Worm (Caenorhabditis elegans) whole organism, L2 larva: ENCODE results near the gene fog-2.

ENCODE experiments used
- C34F6.9 ChIP-seq: fragments of 150-350 bp; optimal IDR thresholded peaks from 2 replicates; lab custom pipeline; 2014; ENCODE audit warnings: missing biosample characterization, missing genetic modification characterization
- F13H6.1 ChIP-seq: sonication (generic microtip); optimal IDR thresholded peaks from 2 replicates; lab custom pipeline; 2016; ENCODE audit warnings: missing genetic modification characterization, missing compliant biosample characterization
- Y55F3AM.14 ChIP-seq: fragments of 200-800 bp; sonication (Bioruptor generic); optimal IDR thresholded peaks from 2 replicates; lab custom pipeline; 2018; ENCODE audit warnings: mild to moderate bottlenecking, missing genetic modification characterization, missing compliant biosample characterization
- ZK546.5 ChIP-seq: sonication (generic microtip); optimal IDR thresholded peaks from 2 replicates; lab custom pipeline; 2017; ENCODE audit warnings: missing biosample characterization, missing genetic modification characterization
- alr-1 ChIP-seq: fragments of 150-350 bp; optimal IDR thresholded peaks from 2 replicates; lab custom pipeline; 2014; ENCODE audit warnings: missing biosample characterization, missing genetic modification characterization
- aly-2 ChIP-seq: fragments of 150-350 bp; optimal IDR thresholded peaks from 2 replicates; lab custom pipeline; 2014; ENCODE audit warnings: missing biosample characterization, missing genetic modification characterization
- ceh-16 ChIP-seq: fragments of 150-350 bp; optimal IDR thresholded peaks from 2 replicates; lab custom pipeline; 2014; ENCODE audit warnings: missing biosample characterization, missing genetic modification characterization
- crh-2 ChIP-seq: sonication (generic microtip); optimal IDR thresholded peaks from 2 replicates; lab custom pipeline; 2017; ENCODE audit warnings: missing biosample characterization, missing genetic modification characterization
- dmd-4 ChIP-seq: sonication (generic microtip); optimal IDR thresholded peaks from 2 replicates; lab custom pipeline; 2017; ENCODE audit warnings: missing biosample characterization, missing genetic modification characterization
- egl-27 ChIP-seq: sonication (generic microtip); optimal IDR thresholded peaks from 3 replicates; lab custom pipeline; 2017; ENCODE audit warnings: missing biosample characterization, missing genetic modification reagents, missing genetic modification characterization
- elt-3 ChIP-seq: sonication (generic microtip); optimal IDR thresholded peaks from 2 replicates; lab custom pipeline; 2017; ENCODE audit warnings: missing biosample characterization, missing genetic modification characterization
- fos-1 ChIP-seq: fragments of 150-350 bp; optimal IDR thresholded peaks from 2 replicates; lab custom pipeline; 2014; ENCODE audit warnings: missing biosample characterization, missing genetic modification characterization
- gmeb-1 ChIP-seq: fragments of 150-350 bp; optimal IDR thresholded peaks from 2 replicates; lab custom pipeline; 2014; ENCODE audit warnings: missing biosample characterization, missing genetic modification characterization
- lin-13 ChIP-seq: fragments of 150-350 bp; optimal IDR thresholded peaks from 2 replicates; lab custom pipeline; 2014; ENCODE audit warnings: missing biosample characterization, missing genetic modification reagents, missing genetic modification characterization
- lin-39 ChIP-seq: fragments of 150-350 bp; optimal IDR thresholded peaks from 2 replicates; lab custom pipeline; 2014; ENCODE audit warnings: missing biosample characterization, missing genetic modification reagents, missing genetic modification characterization
- mab-5 ChIP-seq: fragments of 150-350 bp; optimal IDR thresholded peaks from 2 replicates; lab custom pipeline; 2014; ENCODE audit warnings: missing biosample characterization, missing genetic modification characterization
- mbf-1 ChIP-seq: sonication (generic microtip); optimal IDR thresholded peaks from 2 replicates; lab custom pipeline; 2017; ENCODE audit warnings: missing biosample characterization, missing genetic modification characterization
- mdl-1 ChIP-seq, 2 experiments: fragments of 150-350 bp in 1 of 2; sonication (generic microtip) in 1 of 2; optimal IDR thresholded peaks; 2 replicates each; lab custom pipeline; 2017; ENCODE audit warnings: missing biosample characterization in 2 of 2, missing genetic modification characterization in 2 of 2
- nhr-10 ChIP-seq: sonication (generic microtip); optimal IDR thresholded peaks from 2 replicates; lab custom pipeline; 2017; ENCODE audit warnings: missing biosample characterization, missing genetic modification characterization
- nhr-11 ChIP-seq: fragments of 150-350 bp; optimal IDR thresholded peaks from 2 replicates; lab custom pipeline; 2014; ENCODE audit warnings: missing biosample characterization, missing genetic modification characterization
- nhr-12 ChIP-seq: fragments of 150-350 bp; optimal IDR thresholded peaks from 2 replicates; lab custom pipeline; 2014; ENCODE audit warnings: missing biosample characterization, missing genetic modification characterization
- nhr-129 ChIP-seq: fragments of 150-350 bp; optimal IDR thresholded peaks from 2 replicates; lab custom pipeline; 2014; ENCODE audit warnings: missing biosample characterization, missing genetic modification characterization
- nhr-21 ChIP-seq: fragments of 150-350 bp; optimal IDR thresholded peaks from 2 replicates; lab custom pipeline; 2014; ENCODE audit warnings: missing biosample characterization, missing genetic modification characterization
- nhr-23 ChIP-seq: fragments of 150-350 bp; optimal IDR thresholded peaks from 2 replicates; lab custom pipeline; 2014; ENCODE audit warnings: missing biosample characterization, missing genetic modification reagents, missing genetic modification characterization
- nhr-237 ChIP-seq: fragments of 150-350 bp; optimal IDR thresholded peaks from 2 replicates; lab custom pipeline; 2014; ENCODE audit warnings: missing biosample characterization, missing genetic modification characterization
- nhr-25 ChIP-seq: fragments of 150-350 bp; sonication (generic microtip); optimal IDR thresholded peaks from 3 replicates; lab custom pipeline; 2014; ENCODE audit warnings: missing biosample characterization, missing genetic modification characterization
- nhr-6 ChIP-seq: fragments of 150-350 bp; optimal IDR thresholded peaks from 2 replicates; lab custom pipeline; 2014; ENCODE audit warnings: missing biosample characterization, missing genetic modification characterization
- nhr-77 ChIP-seq: fragments of 150-350 bp; optimal IDR thresholded peaks from 2 replicates; lab custom pipeline; 2014; ENCODE audit warnings: missing biosample characterization, missing genetic modification characterization
- skn-1 ChIP-seq: sonication (generic microtip); optimal IDR thresholded peaks from 2 replicates; lab custom pipeline; 2017; ENCODE audit warnings: missing biosample characterization, missing genetic modification characterization
- sma-9 ChIP-seq, 2 experiments: fragments of 150-350 bp in 1 of 2; sonication (generic microtip) in 1 of 2; optimal IDR thresholded peaks; 2 replicates each; lab custom pipeline; 2014 to 2016; ENCODE audit warnings: missing genetic modification characterization in 2 of 2, mild to moderate bottlenecking in 1 of 2, missing biosample characterization in 1 of 2, missing compliant biosample characterization in 1 of 2, missing genetic modification reagents in 1 of 2, moderate library complexity in 1 of 2
- snpc-4 ChIP-seq: fragments of 150-350 bp; optimal IDR thresholded peaks from 2 replicates; lab custom pipeline; 2014; ENCODE audit warnings: missing biosample characterization, missing genetic modification characterization
- unc-62 ChIP-seq: fragments of 150-350 bp; optimal IDR thresholded peaks from 2 replicates; lab custom pipeline; 2014; ENCODE audit warnings: missing biosample characterization, missing genetic modification reagents, missing genetic modification characterization
- zag-1 ChIP-seq: fragments of 150-350 bp; optimal IDR thresholded peaks from 2 replicates; lab custom pipeline; 2014; ENCODE audit warnings: missing biosample characterization, missing genetic modification characterization
- ztf-1 ChIP-seq: fragments of 200-800 bp; sonication (Bioruptor generic); conservative IDR thresholded peaks from 2 replicates; pipeline ENCODE4 v1.3.6; 2022; ENCODE audit warnings: missing genetic modification characterization, missing compliant biosample characterization
- ztf-4 ChIP-seq: fragments of 150-350 bp; optimal IDR thresholded peaks from 2 replicates; lab custom pipeline; 2014; ENCODE audit warnings: missing biosample characterization, missing genetic modification characterization

Gene fog-2

DNA sequence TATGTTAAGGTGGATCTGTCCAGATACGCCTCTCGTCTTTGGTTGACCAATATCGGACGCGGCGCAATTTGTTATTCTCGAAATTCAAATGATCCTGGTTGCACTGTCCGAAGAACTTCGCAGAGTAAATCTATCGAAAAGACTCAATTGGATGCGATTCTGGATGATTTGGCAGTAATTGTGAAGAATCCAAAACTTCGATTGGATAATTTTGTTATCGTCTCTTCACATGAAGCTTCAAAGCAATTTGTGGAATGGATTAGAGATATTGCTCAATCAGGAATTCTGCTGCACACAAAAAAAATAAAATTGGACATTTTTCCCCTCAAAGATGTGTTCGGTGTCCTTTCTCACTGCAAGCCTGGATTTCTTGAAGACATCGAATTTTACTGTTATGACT, 604 bp downstream of the fog-2 start:
- TF ChIP-seq lin-39: no peak
- TF ChIP-seq aly-2 (tag; lab: Kevin White, UChicago): no peak
- TF ChIP-seq nhr-23: no peak
- no peak for TF ChIP-seq nhr-21
- TF ChIP-seq nhr-6: no peak
- TF ChIP-seq Y55F3AM.14 (GFP tag; lab: Kevin White, UChicago): no peak
- no peak for TF ChIP-seq zag-1 (tag; lab: Kevin White, UChicago)

DNA sequence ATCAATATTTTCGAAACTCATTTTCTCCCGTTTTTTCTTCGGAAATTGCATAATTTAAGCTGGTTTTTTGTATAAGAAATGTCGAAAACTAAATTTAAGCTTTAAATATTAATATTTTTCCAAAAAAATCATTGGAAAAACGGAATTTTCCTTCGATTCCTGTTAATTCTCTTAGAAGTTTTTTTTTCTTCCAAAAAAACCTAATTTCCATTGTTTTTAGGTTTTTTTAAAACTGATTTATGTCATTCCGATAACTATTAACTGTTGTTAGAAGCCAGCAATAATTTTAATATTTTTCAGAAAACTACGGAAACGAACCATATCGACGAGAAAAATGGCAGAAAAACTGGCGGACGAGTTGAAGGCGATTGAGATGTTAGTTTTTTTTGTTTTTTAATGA, 2.3 kb downstream of the fog-2 start, which contains the start of gene fbxa-114:
Gene fbxa-114, plus strand, starts transcription at position 301 of the 400 bp plus-strand sequence.
- no peak for TF ChIP-seq ceh-16 (tag; lab: Kevin White, UChicago)

DNA sequence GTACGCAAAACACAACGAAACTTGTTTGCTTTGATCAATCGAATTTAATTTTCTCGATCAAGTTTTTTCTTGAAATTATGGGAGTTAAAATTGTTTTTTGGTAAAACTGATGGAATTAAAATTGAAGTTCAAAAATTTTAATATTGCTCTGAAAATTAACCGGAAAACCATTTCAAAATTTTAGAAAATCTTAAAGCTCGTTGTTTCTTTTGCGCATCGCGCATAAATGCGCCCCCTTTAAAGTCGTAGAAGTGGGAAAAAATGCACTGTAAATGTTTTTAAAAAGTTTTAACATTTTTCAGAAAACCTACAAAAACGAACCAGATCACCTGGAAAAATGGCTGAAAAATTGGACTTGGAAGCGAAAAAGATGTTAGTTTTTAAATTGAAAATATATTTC, 4.0 kb downstream of the fog-2 start, which contains the start of gene fbxa-113:
Gene fbxa-113, plus strand, starts transcription at position 301 of the 400 bp plus-strand sequence.
- no peak for TF ChIP-seq mbf-1 (tag; lab: Kevin White, UChicago)
- TF ChIP-seq mab-5: no peak
- TF ChIP-seq gmeb-1 (tag; lab: Kevin White, UChicago): no peak
- no peak for TF ChIP-seq nhr-10 (tag; lab: Kevin White, UChicago)
- TF ChIP-seq alr-1: no peak
- no peak for TF ChIP-seq snpc-4 (tag; lab: Kevin White, UChicago)
- no peak for TF ChIP-seq dmd-4 (tag; lab: Kevin White, UChicago)
- TF ChIP-seq mdl-1 (tag; optimal IDR thresholded peaks at IDR 0.05; lab: Kevin White, UChicago): no peak
- no peak for TF ChIP-seq ZK546.5 (tag; lab: Kevin White, UChicago)
- no peak for TF ChIP-seq fos-1 (tag; lab: Kevin White, UChicago)
- no peak for TF ChIP-seq nhr-25 (tag; lab: Kevin White, UChicago)
- no peak for TF ChIP-seq nhr-11 (tag; lab: Kevin White, UChicago)
- no peak for TF ChIP-seq nhr-129
- no peak for TF ChIP-seq nhr-12
- TF ChIP-seq zag-1 (tag; lab: Kevin White, UChicago): no peak

DNA sequence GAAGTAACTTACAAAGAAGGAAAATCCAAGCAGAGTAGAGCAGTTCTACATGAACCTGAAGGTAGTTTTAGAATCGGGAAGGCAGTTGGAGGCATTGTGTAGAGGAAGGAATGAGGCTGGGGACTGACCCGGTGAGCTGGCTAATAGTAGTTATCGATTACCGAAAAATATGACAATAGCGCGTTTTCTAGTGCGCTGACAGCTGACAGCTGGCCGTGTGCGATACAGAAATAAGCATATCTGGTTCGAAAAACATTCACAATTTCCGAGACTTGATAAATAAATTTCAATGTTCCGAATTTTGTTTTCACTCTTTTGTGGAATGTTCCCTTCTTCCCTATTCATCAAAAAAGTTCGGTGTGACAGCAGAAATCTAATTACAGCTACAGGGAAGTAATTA, 7.0 kb downstream of the fog-2 start, which contains the start of the genes fbxb-59 and srbc-34:
Gene fbxb-59, minus strand, starts transcription at position 101 of the 400 bp plus-strand sequence.
Gene srbc-34, plus strand, starts transcription at position 233 of the 400 bp plus-strand sequence.
- TF ChIP-seq C34F6.9 (no peak), nhr-10 (tag; lab: Kevin White, UChicago) (no peak), nhr-77 (tag; lab: Kevin White, UChicago) (no peak), ztf-4 (no peak), F13H6.1 (tag; lab: Kevin White, UChicago) (no peak), sma-9 (GFP tag; optimal IDR thresholded peaks at IDR 0.05; lab: Kevin White, UChicago) (no peak), sma-9 (tag; optimal IDR thresholded peaks at IDR 0.05; lab: Kevin White, UChicago) (no peak), egl-27 (no peak), aly-2 (tag; lab: Kevin White, UChicago) (no peak), lin-39 (no peak), skn-1 (tag; lab: Kevin White, UChicago) (no peak), mbf-1 (tag; lab: Kevin White, UChicago) (no peak), elt-3 (no peak)

DNA sequence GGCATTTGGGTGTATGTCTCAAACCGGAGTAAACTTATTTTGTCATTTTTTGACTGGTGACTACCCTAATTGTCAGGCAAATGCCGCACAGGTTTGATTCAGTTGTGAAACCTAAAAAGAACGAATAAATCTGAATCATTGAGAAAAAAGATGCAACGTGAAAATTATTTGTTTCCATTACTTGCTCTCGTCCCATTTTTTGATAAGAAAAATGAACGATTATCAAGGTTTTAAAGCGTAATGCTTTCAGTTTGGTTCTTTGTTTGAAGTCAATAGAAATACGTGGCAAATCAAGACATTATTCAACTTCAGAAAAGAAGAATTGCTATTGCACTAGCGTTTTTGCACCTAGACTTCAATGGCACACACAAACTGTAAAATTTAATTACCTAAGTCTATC, 13.5 kb downstream of the fog-2 start, which contains the start of gene Y113G7B.12:
Gene Y113G7B.12, minus strand, starts transcription at position 101 of the 400 bp plus-strand sequence.
- TF ChIP-seq nhr-77 (tag; lab: Kevin White, UChicago) (no peak), nhr-23 (no peak), nhr-237 (no peak), ztf-1 (GFP tag; lab: Robert Waterston, UW) (no peak), aly-2 (tag; lab: Kevin White, UChicago) (no peak), ZK546.5 (tag; lab: Kevin White, UChicago) (no peak), fos-1 (tag; lab: Kevin White, UChicago) (peak; percentile 58), elt-3 (no peak), nhr-129 (no peak), crh-2 (tag; lab: Kevin White, UChicago) (peak; percentile 11), alr-1 (no peak), ceh-16 (tag; lab: Kevin White, UChicago) (no peak), unc-62 (GFP tag; lab: Kevin White, UChicago) (no peak), zag-1 (tag; lab: Kevin White, UChicago) (no peak), lin-13 (GFP tag; lab: Kevin White, UChicago) (no peak)
